Fruit fly (Drosophila melanogaster): ENCODE measurements around the gene CG15594.

DNA sequence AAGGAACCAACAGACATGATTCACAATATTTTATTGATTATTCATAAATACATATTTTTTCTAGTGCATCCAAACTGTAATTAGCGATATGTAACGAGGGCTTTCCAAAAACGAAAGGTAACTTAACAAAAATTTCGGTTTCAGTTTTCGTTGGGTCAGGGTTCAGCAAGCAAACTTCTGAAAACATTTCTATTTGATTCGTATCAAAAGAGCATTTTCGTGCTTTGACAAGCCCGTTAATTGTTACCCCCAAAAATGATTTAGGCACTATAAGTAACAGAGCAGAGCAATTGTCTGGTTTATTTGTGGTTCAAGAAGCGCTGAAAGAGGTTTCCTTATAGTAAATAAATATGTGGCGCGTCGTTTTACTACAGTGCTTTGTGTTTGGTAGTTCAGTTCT lies 21.6 kb upstream of the CG15594 start, which contains the start of gene Osi10b:
- TF ChIP-seq Hr4 (GFP tag; optimal IDR thresholded peaks at IDR 0.05): no peak
- no peak for TF ChIP-seq Smox (GFP tag; optimal IDR thresholded peaks at IDR 0.05)
- TF ChIP-seq fd59A (GFP tag; optimal IDR thresholded peaks at IDR 0.05): no peak
- TF ChIP-seq achi (GFP tag; optimal IDR thresholded peaks at IDR 0.05): no peak
- TF ChIP-seq esn (GFP tag; optimal IDR thresholded peaks at IDR 0.05): no peak

Measured in whole organism, prepupa.